Fruit fly (Drosophila melanogaster) whole organism, embryonic: ENCODE results near the gene CG7530.
A peak's percentile ranks its signal among the peaks of the same experiment; 100 is the strongest.

Experiments
- Atf3 ChIP-seq: fragments of 200-800 bp; sonication (Bioruptor generic); optimal IDR thresholded peaks from 3 replicates; lab custom pipeline; 2016; ENCODE audit warnings: missing biosample characterization, missing genetic modification characterization
- B-H2 ChIP-seq: fragments of 200-800 bp; sonication (Bioruptor generic); optimal IDR thresholded peaks from 2 replicates; lab custom pipeline; 2018; ENCODE audit warnings: missing biosample characterization, mild to moderate bottlenecking, missing genetic modification characterization
- Blimp-1 ChIP-seq: fragments of 200-800 bp; sonication (Bioruptor generic); optimal IDR thresholded peaks from 3 replicates; lab custom pipeline; 2018; ENCODE audit warnings: missing biosample characterization, missing genetic modification characterization, mild to moderate bottlenecking, moderate library complexity, missing genetic modification reagents
- CG11560 ChIP-seq: fragments of 200-800 bp; sonication (Bioruptor generic); IDR thresholded peaks from 3 replicates; pipeline ENCODE4 v1.3.6; 2022; ENCODE audit warnings: missing biosample characterization, missing genetic modification characterization
- CG12236 ChIP-seq: fragments of 200-800 bp; sonication (Bioruptor generic); optimal IDR thresholded peaks from 2 replicates; lab custom pipeline; 2016; ENCODE audit warnings: missing biosample characterization, missing genetic modification characterization
- CG12659 ChIP-seq: fragments of 200-800 bp; sonication (Bioruptor generic); optimal IDR thresholded peaks from 3 replicates; lab custom pipeline; 2017; ENCODE audit warnings: mild to moderate bottlenecking, missing biosample characterization, missing genetic modification reagents, missing genetic modification characterization
- CG14710 ChIP-seq: fragments of 200-800 bp; sonication (Bioruptor generic); optimal IDR thresholded peaks from 3 replicates; lab custom pipeline; 2019; ENCODE audit warnings: missing biosample characterization, mild to moderate bottlenecking, missing genetic modification characterization, moderate library complexity
- CG15269 ChIP-seq: fragments of 200-800 bp; sonication (Bioruptor generic); optimal IDR thresholded peaks from 2 replicates; lab custom pipeline; 2018; ENCODE audit warnings: missing biosample characterization, mild to moderate bottlenecking, missing genetic modification characterization, moderate library complexity
- CG15601 ChIP-seq: fragments of 200-800 bp; sonication (Bioruptor generic); optimal IDR thresholded peaks from 3 replicates; lab custom pipeline; 2019; ENCODE audit warnings: missing biosample characterization, mild to moderate bottlenecking, missing genetic modification characterization, moderate library complexity
- CG17912 ChIP-seq: fragments of 200-800 bp; sonication (Bioruptor generic); optimal IDR thresholded peaks from 2 replicates; lab custom pipeline; 2018; ENCODE audit warnings: missing biosample characterization, mild to moderate bottlenecking, missing genetic modification characterization
- CG31388 ChIP-seq: fragments of 200-800 bp; sonication (Bioruptor generic); optimal IDR thresholded peaks from 2 replicates; lab custom pipeline; 2016; ENCODE audit warnings: missing biosample characterization, missing genetic modification characterization
- CG32767 ChIP-seq: fragments of 200-800 bp; sonication (Bioruptor generic); IDR thresholded peaks from 2 replicates; pipeline ENCODE4 v1.3.6; 2022; ENCODE audit warnings: missing biosample characterization, missing genetic modification characterization
- CG34376 ChIP-seq: fragments of 200-800 bp; sonication (Bioruptor generic); optimal IDR thresholded peaks from 2 replicates; lab custom pipeline; 2018; ENCODE audit warnings: missing biosample characterization, mild to moderate bottlenecking, missing genetic modification characterization
- CG6254 ChIP-seq: fragments of 200-800 bp; sonication (Bioruptor generic); optimal IDR thresholded peaks from 3 replicates; lab custom pipeline; 2017; ENCODE audit warnings: mild to moderate bottlenecking, missing biosample characterization, missing genetic modification reagents, missing genetic modification characterization
- CG6272 ChIP-seq: fragments of 200-800 bp; sonication (Bioruptor generic); IDR thresholded peaks from 2 replicates; pipeline ENCODE4 v1.3.6; 2022; ENCODE audit warnings: missing biosample characterization, missing genetic modification characterization
- CG7928 ChIP-seq: fragments of 200-800 bp; sonication (Bioruptor generic); optimal IDR thresholded peaks from 2 replicates; lab custom pipeline; 2017; ENCODE audit warnings: missing biosample characterization, mild to moderate bottlenecking, missing genetic modification characterization
- CG9797 ChIP-seq: fragments of 200-800 bp; sonication (Bioruptor generic); optimal IDR thresholded peaks from 3 replicates; lab custom pipeline; 2018; ENCODE audit warnings: missing biosample characterization, mild to moderate bottlenecking, missing genetic modification characterization
- Chrac-16 ChIP-seq: fragments of 200-800 bp; sonication (Bioruptor generic); optimal IDR thresholded peaks from 3 replicates; lab custom pipeline; 2016; ENCODE audit warnings: missing biosample characterization, missing genetic modification characterization
- Dbx ChIP-seq: fragments of 200-800 bp; sonication (Bioruptor generic); IDR thresholded peaks from 3 replicates; pipeline ENCODE4 v1.3.6; 2022; ENCODE audit warnings: missing biosample characterization, missing genetic modification characterization
- Dp ChIP-seq: fragments of 200-800 bp; sonication (Bioruptor generic); optimal IDR thresholded peaks from 2 replicates; lab custom pipeline; 2018; ENCODE audit warnings: missing biosample characterization, mild to moderate bottlenecking, missing genetic modification characterization, moderate library complexity
- Fer2 ChIP-seq: fragments of 200-800 bp; sonication (Bioruptor generic); optimal IDR thresholded peaks from 2 replicates; lab custom pipeline; 2018; ENCODE audit warnings: missing biosample characterization, mild to moderate bottlenecking, missing genetic modification characterization, moderate library complexity
- Hr51 ChIP-seq, 2 experiments: fragments of 200-800 bp; sonication (Bioruptor generic); optimal IDR thresholded peaks; 2 replicates in 1 of 2; 3 replicates in 1 of 2; lab custom pipeline; 2016 to 2018; ENCODE audit warnings: missing biosample characterization in 2 of 2, missing genetic modification characterization in 2 of 2, mild to moderate bottlenecking in 1 of 2, moderate library complexity in 1 of 2
- Hsf ChIP-seq: fragments of 200-800 bp; sonication (Bioruptor generic); optimal IDR thresholded peaks from 3 replicates; lab custom pipeline; 2016; ENCODE audit warnings: missing biosample characterization, missing genetic modification characterization
- Mad ChIP-seq: fragments of 200-800 bp; sonication (Bioruptor generic); optimal IDR thresholded peaks from 2 replicates; lab custom pipeline; 2016; ENCODE audit warnings: missing biosample characterization, missing genetic modification characterization
- Opbp ChIP-seq: fragments of 200-800 bp; sonication (Bioruptor generic); IDR thresholded peaks from 3 replicates; pipeline ENCODE4 v1.3.6; 2022; ENCODE audit warnings: missing biosample characterization, missing genetic modification characterization; ENCODE audit not compliant: partially characterized antibody
- Optix ChIP-seq: fragments of 200-800 bp; sonication (Bioruptor generic); IDR thresholded peaks from 3 replicates; pipeline ENCODE4 v1.3.6; 2022; ENCODE audit warnings: missing biosample characterization, missing genetic modification characterization
- Rfx ChIP-seq: fragments of 200-800 bp; sonication (Bioruptor generic); IDR thresholded peaks from 2 replicates; pipeline ENCODE4 v1.3.6; 2022; ENCODE audit warnings: missing biosample characterization, missing genetic modification characterization
- Taf1 ChIP-seq: fragments of 200-800 bp; sonication (Bioruptor generic); IDR thresholded peaks from 2 replicates; pipeline ENCODE4 v1.3.6; 2022; ENCODE audit warnings: missing biosample characterization, missing genetic modification characterization
- YL-1 ChIP-seq: fragments of 200-800 bp; sonication (Bioruptor generic); optimal IDR thresholded peaks from 3 replicates; lab custom pipeline; 2017; ENCODE audit warnings: missing biosample characterization, mild to moderate bottlenecking, missing genetic modification characterization
- az2 ChIP-seq: fragments of 200-800 bp; sonication (Bioruptor generic); optimal IDR thresholded peaks from 3 replicates; lab custom pipeline; 2016; ENCODE audit warnings: missing biosample characterization, missing genetic modification characterization
- bigmax ChIP-seq: fragments of 200-800 bp; sonication (Bioruptor generic); optimal IDR thresholded peaks from 2 replicates; lab custom pipeline; 2018; ENCODE audit warnings: missing biosample characterization, mild to moderate bottlenecking, missing genetic modification characterization
- danr ChIP-seq: fragments of 200-800 bp; sonication (Bioruptor generic); IDR thresholded peaks from 2 replicates; pipeline ENCODE4 v1.3.6; 2022; ENCODE audit warnings: missing biosample characterization, missing genetic modification characterization
- exex ChIP-seq: fragments of 200-800 bp; sonication (Bioruptor generic); optimal IDR thresholded peaks from 4 replicates; lab custom pipeline; 2018; ENCODE audit warnings: missing biosample characterization, mild to moderate bottlenecking, missing genetic modification characterization, moderate library complexity
- fd96Cb ChIP-seq: fragments of 200-800 bp; sonication (Bioruptor generic); optimal IDR thresholded peaks from 2 replicates; lab custom pipeline; 2018; ENCODE audit warnings: missing biosample characterization, mild to moderate bottlenecking, missing genetic modification characterization, moderate library complexity
- gcm ChIP-seq: fragments of 200-800 bp; sonication (Bioruptor generic); optimal IDR thresholded peaks from 2 replicates; lab custom pipeline; 2019; ENCODE audit warnings: missing biosample characterization, mild to moderate bottlenecking, missing genetic modification characterization, moderate library complexity
- gcm2 ChIP-seq: fragments of 200-800 bp; sonication (Bioruptor generic); optimal IDR thresholded peaks from 2 replicates; lab custom pipeline; 2016; ENCODE audit warnings: missing biosample characterization, missing genetic modification characterization
- gem ChIP-seq: fragments of 200-800 bp; sonication (Bioruptor generic); optimal IDR thresholded peaks from 2 replicates; lab custom pipeline; 2019; ENCODE audit warnings: missing biosample characterization, mild to moderate bottlenecking, missing genetic modification characterization, moderate library complexity
- gro ChIP-seq: fragments of 200-800 bp; sonication (Bioruptor generic); optimal IDR thresholded peaks from 2 replicates; lab custom pipeline; 2016; ENCODE audit warnings: missing biosample characterization, missing genetic modification characterization
- ind ChIP-seq: fragments of 200-800 bp; sonication (Bioruptor generic); optimal IDR thresholded peaks from 3 replicates; lab custom pipeline; 2016; ENCODE audit warnings: missing biosample characterization, missing genetic modification characterization
- nom ChIP-seq: fragments of 200-800 bp; sonication (Bioruptor generic); optimal IDR thresholded peaks from 2 replicates; lab custom pipeline; 2017; ENCODE audit warnings: missing biosample characterization, missing genetic modification characterization, mild to moderate bottlenecking, moderate library complexity, missing genetic modification reagents
- oc ChIP-seq: fragments of 200-800 bp; sonication (Bioruptor generic); optimal IDR thresholded peaks from 2 replicates; lab custom pipeline; 2018; ENCODE audit warnings: missing biosample characterization, mild to moderate bottlenecking, missing genetic modification characterization, moderate library complexity
- pho ChIP-seq: fragments of 200-800 bp; sonication (Bioruptor generic); optimal IDR thresholded peaks from 2 replicates; lab custom pipeline; 2016; ENCODE audit warnings: missing biosample characterization, missing genetic modification characterization
- pnt ChIP-seq: fragments of 200-800 bp; sonication (Bioruptor generic); optimal IDR thresholded peaks from 3 replicates; lab custom pipeline; 2016; ENCODE audit warnings: missing biosample characterization, missing genetic modification characterization
- psq ChIP-seq: fragments of 200-800 bp; sonication (Bioruptor generic); optimal IDR thresholded peaks from 2 replicates; lab custom pipeline; 2017; ENCODE audit warnings: missing biosample characterization, missing genetic modification characterization
- repo ChIP-seq: fragments of 200-800 bp; sonication (Bioruptor generic); optimal IDR thresholded peaks from 2 replicates; lab custom pipeline; 2016; ENCODE audit warnings: missing biosample characterization, missing genetic modification characterization
- salm ChIP-seq: fragments of 200-800 bp; sonication (Bioruptor generic); optimal IDR thresholded peaks from 2 replicates; lab custom pipeline; 2018; ENCODE audit warnings: missing biosample characterization, mild to moderate bottlenecking, missing genetic modification characterization
- slou ChIP-seq: fragments of 200-800 bp; sonication (Bioruptor generic); optimal IDR thresholded peaks from 3 replicates; lab custom pipeline; 2016; ENCODE audit warnings: missing biosample characterization, missing genetic modification characterization
- sqz ChIP-seq: fragments of 200-800 bp; sonication (Bioruptor generic); optimal IDR thresholded peaks from 3 replicates; lab custom pipeline; 2018; ENCODE audit warnings: missing biosample characterization, mild to moderate bottlenecking, missing genetic modification characterization
- toy ChIP-seq: fragments of 200-800 bp; sonication (Bioruptor generic); IDR thresholded peaks from 2 replicates; pipeline ENCODE4 v1.3.6; 2022; ENCODE audit warnings: missing biosample characterization, missing genetic modification characterization

The CG7530 gene

dm6 chr3R:14723671-14724500 is 7.4 kb downstream of the CG7530 start, which contains the start of gene kibra (continued):
- no peak for TF ChIP-seq bigmax (GFP tag; lab: Kevin White, UChicago)
- TF ChIP-seq sqz (GFP tag; lab: Kevin White, UChicago), result peak; percentile 48
- peak; percentile 22 for TF ChIP-seq exex
- TF ChIP-seq B-H2 (GFP tag; lab: Kevin White, UChicago), result peak; percentile 52
- peak; percentile 71 for TF ChIP-seq Blimp-1 (GFP tag; lab: Kevin White, UChicago)
- peak; percentile 28 for TF ChIP-seq CG7928 (GFP tag; lab: Kevin White, UChicago)
- no peak for TF ChIP-seq Dbx (GFP tag; lab: Robert Waterston, UW)
- TF ChIP-seq Rfx (GFP tag; lab: Robert Waterston, UW), result no peak
- peak; percentile 39 for TF ChIP-seq Fer2 (tag; lab: Kevin White, UChicago)
- TF ChIP-seq CG11560 (tag; lab: Robert Waterston, UW), result no peak
- TF ChIP-seq Mad (GFP tag; lab: Kevin White, UChicago), result peak; percentile 22
- TF ChIP-seq CG32767 (GFP tag; lab: Robert Waterston, UW), result no peak
- TF ChIP-seq fd96Cb (tag; lab: Kevin White, UChicago), result peak; percentile 64
- TF ChIP-seq CG12236 (GFP tag; lab: Kevin White, UChicago), result peak; percentile 49
- peak; percentile 36 for TF ChIP-seq gcm2 (GFP tag; lab: Kevin White, UChicago)
- TF ChIP-seq toy (GFP tag; lab: Robert Waterston, UW), result no peak
- TF ChIP-seq CG6254, result peak; percentile 23
- peak; percentile 79 for TF ChIP-seq CG12659 (GFP tag; lab: Kevin White, UChicago)
- TF ChIP-seq pho (GFP tag; lab: Kevin White, UChicago), result peak; percentile 70
- no peak for TF ChIP-seq Optix (GFP tag; lab: Robert Waterston, UW)
- peak; percentile 73 for TF ChIP-seq gem
- peak; percentile 44 for TF ChIP-seq Chrac-16 (GFP tag; lab: Kevin White, UChicago)
- TF ChIP-seq az2, result peak; percentile 60
- TF ChIP-seq CG15269, result peak; percentile 61
- peak; percentile 53 for TF ChIP-seq psq
- TF ChIP-seq CG34376 (GFP tag; lab: Kevin White, UChicago), result peak; percentile 54
- peak; percentile 47 for TF ChIP-seq Dp (GFP tag; lab: Kevin White, UChicago)
- peak; percentile 83 for TF ChIP-seq gro (GFP tag; lab: Kevin White, UChicago)
- TF ChIP-seq YL-1 (GFP tag; lab: Kevin White, UChicago), result peak; percentile 53
- no peak for TF ChIP-seq danr (GFP tag; lab: Robert Waterston, UW)
- peak; percentile 58 for TF ChIP-seq CG15601
- TF ChIP-seq gcm (GFP tag; lab: Kevin White, UChicago), result peak; percentile 58
- peak; percentile 16 for TF ChIP-seq slou (GFP tag; lab: Kevin White, UChicago)
- TF ChIP-seq ind (GFP tag; lab: Kevin White, UChicago), result peak; percentile 81
- TF ChIP-seq CG6272 (GFP tag; lab: Robert Waterston, UW), result peak; percentile 74
- TF ChIP-seq CG14710, result peak; percentile 90
- peak; percentile 69 for TF ChIP-seq repo (GFP tag; lab: Kevin White, UChicago)
- TF ChIP-seq CG17912, result peak; percentile 56
- peak; percentile 30 for TF ChIP-seq Atf3 (GFP tag; lab: Kevin White, UChicago)
- TF ChIP-seq CG9797 (GFP tag; lab: Kevin White, UChicago), result peak; percentile 76
- no peak for TF ChIP-seq Opbp (GFP tag; lab: Robert Waterston, UW)
- peak; percentile 76 for TF ChIP-seq oc (tag; lab: Kevin White, UChicago)
- peak; percentile 64 for TF ChIP-seq CG31388 (GFP tag; lab: Kevin White, UChicago)
- TF ChIP-seq Hsf (GFP tag; lab: Kevin White, UChicago), result peak; percentile 66
- TF ChIP-seq salm (tag; lab: Kevin White, UChicago), result peak; percentile 40
- TF ChIP-seq Taf1, result no peak
- peak; percentile 79 for TF ChIP-seq pnt (GFP tag; lab: Kevin White, UChicago)
- peak; percentile 46 for TF ChIP-seq nom (GFP tag; lab: Kevin White, UChicago)
- TF ChIP-seq Hr51 (GFP tag; optimal IDR thresholded peaks at IDR 0.05; lab: Kevin White, UChicago), result peak; percentile 33 to 59
